Fruit fly (Drosophila melanogaster) whole organism, wandering third instar larva: Measurements from ENCODE around the gene Frmd5.

Experiments
- CG32264 ChIP-seq: fragments of 200-800 bp; sonication (Bioruptor generic); optimal IDR thresholded peaks from 2 replicates; lab custom pipeline; 2016; ENCODE audit warnings: missing biosample characterization, missing genetic modification characterization
- Dfd ChIP-seq: fragments of >200 bp; optimal IDR thresholded peaks from 2 replicates; lab custom pipeline; 2017; ENCODE audit warnings: missing biosample characterization, missing genetic modification characterization
- Hr78 ChIP-seq: fragments of >200 bp; optimal IDR thresholded peaks from 2 replicates; lab custom pipeline; 2017; ENCODE audit warnings: missing biosample characterization, missing genetic modification characterization
- Mio ChIP-seq: sonication (Bioruptor generic); optimal IDR thresholded peaks from 2 replicates; lab custom pipeline; 2016; ENCODE audit warnings: missing biosample characterization, missing genetic modification characterization
- Sp1 ChIP-seq: fragments of 200-800 bp; sonication (Bioruptor generic); optimal IDR thresholded peaks from 3 replicates; lab custom pipeline; 2019; ENCODE audit warnings: missing biosample characterization, mild to moderate bottlenecking, missing genetic modification characterization, moderate library complexity
- Vsx2 ChIP-seq: fragments of 200-300, 225-300 bp; sonication (Bioruptor generic); optimal IDR thresholded peaks from 2 replicates; lab custom pipeline; 2018; ENCODE audit warnings: missing biosample characterization, missing genetic modification characterization; ENCODE audit not compliant: partially characterized antibody
- dl ChIP-seq, 2 experiments: fragments of 175-275, 200-275 bp in 1 of 2; fragments of 200-275 bp in 1 of 2; sonication (Bioruptor generic); optimal IDR thresholded peaks; lab custom pipeline; 2018; ENCODE audit warnings: mild to moderate bottlenecking in 2 of 2, missing biosample characterization in 2 of 2, missing genetic modification characterization in 2 of 2, moderate library complexity in 2 of 2; ENCODE audit not compliant: partially characterized antibody in 2 of 2, insufficient read depth in 1 of 2
- h ChIP-seq: fragments of 200-800 bp; sonication (Bioruptor generic); optimal IDR thresholded peaks from 3 replicates; lab custom pipeline; 2016; ENCODE audit warnings: missing biosample characterization, mild to moderate bottlenecking, missing genetic modification characterization
- lola ChIP-seq: fragments of >200 bp; optimal IDR thresholded peaks from 2 replicates; lab custom pipeline; 2017; ENCODE audit warnings: missing biosample characterization, missing genetic modification characterization
- psq ChIP-seq: fragments of 200-800 bp; sonication (Bioruptor generic); optimal IDR thresholded peaks from 3 replicates; lab custom pipeline; 2017; ENCODE audit warnings: missing biosample characterization, mild to moderate bottlenecking, missing genetic modification characterization, moderate library complexity
- sage ChIP-seq: fragments of 200-800 bp; sonication (Bioruptor generic); optimal IDR thresholded peaks from 2 replicates; lab custom pipeline; 2016; ENCODE audit warnings: missing biosample characterization, mild to moderate bottlenecking, missing genetic modification characterization
- sv ChIP-seq: fragments of 200-800 bp; sonication (Bioruptor generic); optimal IDR thresholded peaks from 3 replicates; lab custom pipeline; 2016; ENCODE audit warnings: missing biosample characterization, missing genetic modification characterization
- usp ChIP-seq: fragments of >200 bp; optimal IDR thresholded peaks from 2 replicates; lab custom pipeline; 2017; ENCODE audit warnings: missing biosample characterization, missing genetic modification characterization

- TF ChIP-seq CG32264 (GFP tag; lab: Kevin White, UChicago), result no peak
- no peak for TF ChIP-seq Hr78 (GFP tag; lab: Kevin White, UChicago)
- TF ChIP-seq Vsx2 (GFP tag; lab: Kevin White, UChicago), result no peak
- TF ChIP-seq Dfd (GFP tag; lab: Kevin White, UChicago), result no peak
- TF ChIP-seq psq (GFP tag; lab: Kevin White, UChicago), result no peak
- no peak for TF ChIP-seq lola
- no peak for TF ChIP-seq h (GFP tag; lab: Kevin White, UChicago)
- no peak for TF ChIP-seq sv
- no peak for TF ChIP-seq usp (GFP tag; lab: Kevin White, UChicago)
- no peak for TF ChIP-seq dl (GFP tag; optimal IDR thresholded peaks at IDR 0.05; lab: Kevin White, UChicago; ENCODE audit: insufficient read depth in 1 of 2, partially characterized antibody in 2 of 2)
- TF ChIP-seq Sp1 (GFP tag; lab: Kevin White, UChicago), result no peak
- no peak for TF ChIP-seq Mio (GFP tag; lab: Kevin White, UChicago)
- no peak for TF ChIP-seq sage (GFP tag; lab: Kevin White, UChicago)
These were observed 45.9 kb upstream of the Frmd5 start for dm6 chr2L:10298306-10298705.
